Fruit fly (Drosophila melanogaster) whole organism, larva: ENCODE results near the gene Archease.

Source experiments
- noc ChIP-seq: fragments of 200-800 bp; sonication (Bioruptor generic); optimal IDR thresholded peaks from 3 replicates; lab custom pipeline; 2019; ENCODE audit warnings: missing biosample characterization, mild to moderate bottlenecking, missing genetic modification characterization, moderate library complexity

Gene Archease

dm6 chr3R:21614858-21615427, 47.8 kb downstream of the Archease start:
- peak; percentile 89 for TF ChIP-seq noc (tag; lab: Kevin White, UChicago)

- peak; percentile 71 for TF ChIP-seq noc (tag; lab: Kevin White, UChicago)
Measured at dm6 chr3R:21613322-21613807, 49.4 kb downstream of the Archease start.

dm6 chr3R:21612902-21613301, 49.9 kb downstream of the Archease start:
- peak; percentile 75 for TF ChIP-seq noc (tag; lab: Kevin White, UChicago)

- no peak for TF ChIP-seq noc (tag; lab: Kevin White, UChicago)
Measured at dm6 chr3R:21611629-21612180, 51.1 kb downstream of the Archease start.
